Worm (Caenorhabditis elegans) whole organism, mixed stage, embryonic: ENCODE data around the gene C25D7.16.

Experiments
- blmp-1 ChIP-seq: fragments of 150-350 bp; optimal IDR thresholded peaks from 2 replicates; lab custom pipeline; 2014; ENCODE audit warnings: missing biosample characterization, missing genetic modification characterization
- elt-3 ChIP-seq: fragments of 150-350 bp; optimal IDR thresholded peaks from 2 replicates; lab custom pipeline; 2014; ENCODE audit warnings: missing biosample characterization, missing genetic modification characterization
- lsy-2 ChIP-seq: fragments of 150-350 bp; optimal IDR thresholded peaks from 2 replicates; lab custom pipeline; 2014; ENCODE audit warnings: missing biosample characterization, missing genetic modification characterization
- mab-5 ChIP-seq: fragments of 150-350 bp; optimal IDR thresholded peaks from 2 replicates; lab custom pipeline; 2014; ENCODE audit warnings: missing biosample characterization, missing genetic modification characterization
- nhr-2 ChIP-seq: fragments of 150-350 bp; optimal IDR thresholded peaks from 2 replicates; lab custom pipeline; 2014; ENCODE audit warnings: missing biosample characterization, missing genetic modification characterization
- nhr-237 ChIP-seq: fragments of 150-350 bp; optimal IDR thresholded peaks from 2 replicates; lab custom pipeline; 2014; ENCODE audit warnings: missing biosample characterization, missing genetic modification characterization
- pha-4 ChIP-seq: fragments of 150-350 bp; optimal IDR thresholded peaks from 2 replicates; lab custom pipeline; 2018; ENCODE audit warnings: missing biosample characterization, missing genetic modification reagents, missing genetic modification characterization
- snpc-4 ChIP-seq: fragments of 150-350 bp; optimal IDR thresholded peaks from 2 replicates; lab custom pipeline; 2014; ENCODE audit warnings: missing biosample characterization, missing genetic modification characterization
- sptf-1 ChIP-seq: sonication (generic microtip); optimal IDR thresholded peaks from 2 replicates; lab custom pipeline; 2017; ENCODE audit warnings: mild to moderate bottlenecking, missing genetic modification characterization, moderate library complexity, missing compliant biosample characterization
- unc-39 ChIP-seq: fragments of 150-350 bp; optimal IDR thresholded peaks from 2 replicates; lab custom pipeline; 2014; ENCODE audit warnings: missing biosample characterization, missing genetic modification characterization
- unc-62 ChIP-seq: fragments of 150-350 bp; optimal IDR thresholded peaks from 2 replicates; lab custom pipeline; 2014; ENCODE audit warnings: missing biosample characterization, missing genetic modification reagents, missing genetic modification characterization
- ztf-11 ChIP-seq: fragments of 150-350 bp; optimal IDR thresholded peaks from 2 replicates; lab custom pipeline; 2014; ENCODE audit warnings: missing biosample characterization, missing genetic modification characterization

DNA sequence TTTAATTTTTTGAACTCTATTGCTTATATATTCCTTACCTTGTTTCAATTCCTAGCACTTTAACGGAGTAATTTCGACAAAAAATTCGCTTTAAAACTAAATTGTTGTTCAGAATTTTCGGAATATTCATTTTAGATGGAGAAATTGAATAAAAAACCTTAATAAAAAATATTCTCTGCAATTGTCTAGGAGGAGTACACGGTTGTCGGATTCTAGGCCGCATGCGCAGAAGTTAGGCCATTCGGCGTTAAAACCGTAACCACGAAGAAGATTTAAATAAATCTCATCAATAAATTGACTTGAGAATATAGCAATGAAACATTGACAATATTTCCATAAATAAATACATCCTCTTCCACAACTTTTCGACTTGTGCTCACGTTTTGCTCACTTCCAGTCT, 26.3 kb downstream of the C25D7.16 start, which contains the start of the genes C01G10.10 and C01G10.9:
- TF ChIP-seq snpc-4 (tag; lab: Kevin White, UChicago) (no peak), blmp-1 (tag; lab: Kevin White, UChicago) (no peak), unc-39 (tag; lab: Kevin White, UChicago) (no peak), pha-4 (tag; lab: Kevin White, UChicago) (no peak), nhr-2 (tag; lab: Kevin White, UChicago) (no peak), nhr-237 (tag; lab: Kevin White, UChicago) (no peak), mab-5 (tag; lab: Kevin White, UChicago) (no peak), ztf-11 (no peak), elt-3 (tag; lab: Kevin White, UChicago) (no peak), lsy-2 (tag; lab: Kevin White, UChicago) (peak; percentile 41), unc-62 (no peak), sptf-1 (tag; lab: Kevin White, UChicago) (no peak)
